Worm (Caenorhabditis elegans) whole organism, L3 larva: ENCODE measurements around the gene srh-279.

Experiments used
- ZK546.5 ChIP-seq: sonication (generic microtip); optimal IDR thresholded peaks from 2 replicates; lab custom pipeline; 2017; ENCODE audit warnings: missing biosample characterization, missing genetic modification characterization
- ceh-28 ChIP-seq: fragments of 150-350 bp; optimal IDR thresholded peaks from 2 replicates; lab custom pipeline; 2014; ENCODE audit warnings: missing biosample characterization, missing genetic modification reagents, missing genetic modification characterization
- fos-1 ChIP-seq: fragments of 150-350 bp; optimal IDR thresholded peaks from 2 replicates; lab custom pipeline; 2014; ENCODE audit warnings: missing biosample characterization, missing genetic modification characterization
- nhr-23 ChIP-seq: fragments of 150-350 bp; optimal IDR thresholded peaks from 2 replicates; lab custom pipeline; 2014; ENCODE audit warnings: missing biosample characterization, missing genetic modification reagents, missing genetic modification characterization
- nhr-77 ChIP-seq: fragments of 150-350 bp; optimal IDR thresholded peaks from 2 replicates; lab custom pipeline; 2014; ENCODE audit warnings: missing biosample characterization, missing genetic modification characterization
- skn-1 ChIP-seq: fragments of 150-350 bp; optimal IDR thresholded peaks from 2 replicates; lab custom pipeline; 2014; ENCODE audit warnings: missing biosample characterization, missing genetic modification characterization
- tbx-2 ChIP-seq: sonication (generic microtip); optimal IDR thresholded peaks from 2 replicates; lab custom pipeline; 2016; ENCODE audit warnings: mild to moderate bottlenecking, missing genetic modification characterization, missing compliant biosample characterization
- unc-62 ChIP-seq: fragments of 150-350 bp; sonication (generic microtip); optimal IDR thresholded peaks from 4 replicates; lab custom pipeline; 2014; ENCODE audit warnings: missing biosample characterization, missing genetic modification reagents, missing genetic modification characterization
- zag-1 ChIP-seq: fragments of 150-350 bp; optimal IDR thresholded peaks from 2 replicates; lab custom pipeline; 2014; ENCODE audit warnings: missing biosample characterization, missing genetic modification characterization
- ztf-4 ChIP-seq: fragments of 150-350 bp; optimal IDR thresholded peaks from 2 replicates; lab custom pipeline; 2014; ENCODE audit warnings: missing biosample characterization, missing genetic modification characterization

- TF ChIP-seq nhr-23 = no peak
- no peak for TF ChIP-seq nhr-77 (tag; lab: Kevin White, UChicago)
- no peak for TF ChIP-seq tbx-2 (tag; lab: Kevin White, UChicago)
- no peak for TF ChIP-seq unc-62 (GFP tag; lab: Kevin White, UChicago)
- no peak for TF ChIP-seq skn-1 (tag; lab: Kevin White, UChicago)
- TF ChIP-seq ZK546.5 (tag; lab: Kevin White, UChicago) = no peak
- TF ChIP-seq ztf-4 (tag; lab: Kevin White, UChicago) = no peak
- no peak for TF ChIP-seq fos-1 (tag; lab: Kevin White, UChicago)
- no peak for TF ChIP-seq zag-1 (tag; lab: Kevin White, UChicago)
- no peak for TF ChIP-seq ceh-28
These were observed 37.7 kb downstream of the srh-279 start, which contains the start of the genes F21H7.2 and F21H7.12 for ce11 chrV:16229896-16230295.
